Worm (Caenorhabditis elegans): ENCODE measurements around the gene cyp-29A2.

DNA sequence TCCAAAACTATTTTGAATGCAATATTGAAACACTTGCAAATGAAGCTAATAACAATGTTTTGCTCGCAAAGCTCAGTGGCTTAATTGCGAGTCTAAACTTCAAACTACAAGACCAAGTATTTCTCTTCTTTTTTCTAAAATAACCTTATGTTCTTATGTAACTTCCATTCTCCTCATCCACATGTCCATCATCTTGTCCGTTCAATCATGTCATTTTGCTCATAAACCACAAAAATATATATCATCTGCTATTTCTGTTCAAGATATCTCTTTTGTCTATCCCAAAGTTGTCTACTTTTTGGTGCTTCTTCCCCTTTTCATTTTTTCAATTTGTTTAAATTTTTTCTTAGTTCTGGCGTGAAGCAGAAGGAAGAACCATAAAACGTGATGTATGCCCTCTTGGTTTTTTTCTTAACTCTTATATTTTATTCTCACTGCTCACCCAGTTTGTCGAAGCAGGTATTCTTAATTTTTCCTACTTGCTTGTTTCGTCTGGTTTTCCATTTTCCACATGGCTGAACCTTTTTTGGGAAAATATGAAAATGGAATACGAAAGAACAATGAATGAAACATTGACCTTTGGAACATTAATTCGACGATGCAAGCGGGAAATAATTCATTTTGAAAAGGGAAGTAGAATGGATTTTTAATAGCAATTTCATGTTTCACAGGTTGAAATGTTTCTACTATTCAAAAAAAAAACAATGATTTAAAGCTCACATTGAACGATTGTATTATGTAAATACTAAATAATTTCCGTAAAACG is 46.6 kb upstream of the cyp-29A2 start:
- no peak for TF ChIP-seq dpl-1 (GFP tag; optimal IDR thresholded peaks at IDR 0.05)
- TF ChIP-seq gei-17 (GFP tag; optimal IDR thresholded peaks at IDR 0.05) = no peak
- no peak for TF ChIP-seq K12H6.12 (tag; optimal IDR thresholded peaks at IDR 0.05)
- TF ChIP-seq ama-1 (optimal IDR thresholded peaks at IDR 0.05) = no peak
- TF ChIP-seq ama-1 (GFP tag; optimal IDR thresholded peaks at IDR 0.05) = no peak
- TF ChIP-seq hlh-26 (GFP tag; conservative IDR thresholded peaks at IDR 0.05) = no peak
- TF ChIP-seq sdz-38 (tag; optimal IDR thresholded peaks at IDR 0.05) = no peak
- no peak for TF ChIP-seq F49E8.2 (tag; optimal IDR thresholded peaks at IDR 0.05; ENCODE audit: insufficient read depth)
- no peak for TF ChIP-seq let-526 (GFP tag; IDR thresholded peaks at IDR 0.05)
- TF ChIP-seq dox-1 (GFP tag; IDR thresholded peaks at IDR 0.05) = no peak
- TF ChIP-seq nhr-80 (tag; optimal IDR thresholded peaks at IDR 0.05) = no peak
- no peak for TF ChIP-seq madf-3 (GFP tag; IDR thresholded peaks at IDR 0.05)
- TF ChIP-seq tlf-1 (GFP tag; optimal IDR thresholded peaks at IDR 0.05) = no peak
- TF ChIP-seq F57C9.4 (tag; optimal IDR thresholded peaks at IDR 0.05) = no peak
